Fruit fly (Drosophila melanogaster): ENCODE data around the gene CG32755.

Gene CG32755

dm6 chrX:5988088-5988987, 38.3 kb downstream of the CG32755 start, which contains the start of gene CG5966 (continued):
- TF ChIP-seq bcd (GFP tag; optimal IDR thresholded peaks at IDR 0.05): no peak
- TF ChIP-seq CG13894 (tag; optimal IDR thresholded peaks at IDR 0.05): peak; percentile 18
- no peak for TF ChIP-seq Max (GFP tag; optimal IDR thresholded peaks at IDR 0.05)
- peak; percentile 21 for TF ChIP-seq sug (tag; optimal IDR thresholded peaks at IDR 0.05)
- peak; percentile 90 for TF ChIP-seq nom (GFP tag; optimal IDR thresholded peaks at IDR 0.05)
- TF ChIP-seq Hr78 (GFP tag; optimal IDR thresholded peaks at IDR 0.05): peak in 1 of 2 experiments; percentile 22
- TF ChIP-seq Opbp (GFP tag; IDR thresholded peaks at IDR 0.05; ENCODE audit: partially characterized antibody): no peak
- TF ChIP-seq bsh (GFP tag; optimal IDR thresholded peaks at IDR 0.05): peak in 1 of 2 experiments; percentile 48
- peak in 1 of 2 experiments; percentile 12 for TF ChIP-seq Trl (optimal IDR thresholded peaks at IDR 0.05)
- TF ChIP-seq Trl (GFP tag; optimal IDR thresholded peaks at IDR 0.05): no peak
- peak; percentile 53; the same call in 1 of the 3 replicates for TF ChIP-seq sr (GFP tag; IDR thresholded peaks at IDR 0.05)
- TF ChIP-seq cwo (GFP tag; optimal IDR thresholded peaks at IDR 0.05): peak; percentile 42

- TF ChIP-seq so (GFP tag; IDR thresholded peaks at IDR 0.05) (no peak), CG2712 (tag; optimal IDR thresholded peaks at IDR 0.05) (peak; percentile 54), Deaf1 (tag; optimal IDR thresholded peaks at IDR 0.05) (no peak), toy (GFP tag; IDR thresholded peaks at IDR 0.05) (no peak), Doc3 (GFP tag; IDR thresholded peaks at IDR 0.05; ENCODE audit: partially characterized antibody) (no peak), Pdp1 (GFP tag; optimal IDR thresholded peaks at IDR 0.05) (no peak), CG4282 (GFP tag; optimal IDR thresholded peaks at IDR 0.05) (no peak), knrl (GFP tag; IDR thresholded peaks at IDR 0.05; ENCODE audit: partially characterized antibody) (no peak), CG9215 (GFP tag; IDR thresholded peaks at IDR 0.05) (no peak), CG6175 (GFP tag; IDR thresholded peaks at IDR 0.05) (no peak), Meics (GFP tag; optimal IDR thresholded peaks at IDR 0.05) (peak; percentile 7), zfh1 (GFP tag; IDR thresholded peaks at IDR 0.05) (0 out of 3 replicates have a peak, but pooled peaks have one; percentile 57), oc (tag; optimal IDR thresholded peaks at IDR 0.05) (peak; percentile 11), ci (GFP tag; IDR thresholded peaks at IDR 0.05) (peak; percentile 79), CG17912 (GFP tag; optimal IDR thresholded peaks at IDR 0.05) (no peak), Abd-B (GFP tag; optimal IDR thresholded peaks at IDR 0.05) (no peak), CG4854 (GFP tag; optimal IDR thresholded peaks at IDR 0.05) (no peak), jing (GFP tag; optimal IDR thresholded peaks at IDR 0.05) (peak; percentile 7), dimm (GFP tag; IDR thresholded peaks at IDR 0.05) (no peak), twi (tag; optimal IDR thresholded peaks at IDR 0.05) (no peak), vvl (GFP tag; IDR thresholded peaks at IDR 0.05) (peak; percentile 59), CG1233 (GFP tag; optimal IDR thresholded peaks at IDR 0.05) (no peak), exex (tag; optimal IDR thresholded peaks at IDR 0.05) (no peak), rib (GFP tag; IDR thresholded peaks at IDR 0.05) (no peak), ara (GFP tag; IDR thresholded peaks at IDR 0.05) (peak; percentile 61; the same call in 1 of the 2 replicates), nerfin-1 (tag; optimal IDR thresholded peaks at IDR 0.05) (no peak), CG15514 (GFP tag; optimal IDR thresholded peaks at IDR 0.05) (no peak), CG8290 (GFP tag; optimal IDR thresholded peaks at IDR 0.05) (no peak), CG8290 (tag; optimal IDR thresholded peaks at IDR 0.05) (peak in 1 of 2 experiments; percentile 40), CkIIα-i1 (GFP tag; IDR thresholded peaks at IDR 0.05) (no peak), CG18262 (tag; optimal IDR thresholded peaks at IDR 0.05) (peak; percentile 60), E2f1 (GFP tag; IDR thresholded peaks at IDR 0.05) (0 out of 2 replicates have a peak, but pooled peaks have one; percentile 21), psq (GFP tag; optimal IDR thresholded peaks at IDR 0.05) (no peak), CG17186 (GFP tag; optimal IDR thresholded peaks at IDR 0.05) (no peak), mirr (GFP tag; optimal IDR thresholded peaks at IDR 0.05) (no peak), Neu2 (GFP tag; optimal IDR thresholded peaks at IDR 0.05; ENCODE audit: borderline replicate concordance) (no peak)
These were observed 39.3 kb downstream of the CG32755 start for dm6 chrX:5989368-5989767.

All from whole organism, embryonic.